Fruit fly (Drosophila melanogaster) S2 (cell line): ENCODE results near the gene PolZ2.

Experiments
- CG8478 ChIP-seq: fragments of >200 bp; optimal IDR thresholded peaks from 2 replicates; lab custom pipeline; 2018
- CTCF ChIP-seq, 2 experiments: fragments of >200 bp; optimal IDR thresholded peaks; 2 replicates each; lab custom pipeline; 2018

Gene PolZ2

DNA sequence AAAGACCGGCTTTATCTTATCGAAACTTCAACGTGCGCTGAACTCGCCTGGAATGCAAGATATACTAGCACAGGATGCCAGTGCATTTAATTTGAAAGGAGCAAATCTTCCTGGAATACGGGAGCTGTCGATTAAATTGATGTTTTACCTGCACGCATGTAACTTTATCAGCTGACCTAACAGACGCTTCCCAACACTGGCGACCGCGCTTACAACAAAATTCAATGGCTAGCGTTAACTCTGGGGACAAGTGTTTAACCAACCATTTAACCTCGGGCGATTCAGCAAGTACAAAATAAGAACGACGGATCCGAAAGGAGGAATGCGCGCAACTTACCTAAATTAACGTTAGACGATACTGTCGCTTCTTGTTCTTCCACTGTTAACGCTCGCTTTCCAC lies 23.1 kb downstream of the PolZ2 start:
- TF ChIP-seq CTCF (optimal IDR thresholded peaks at IDR 0.05; lab: Kevin White, UChicago) (peak in 1 of 2 experiments; percentile 42), CG8478 (lab: Kevin White, UChicago) (no peak)

- TF ChIP-seq CG8478 (lab: Kevin White, UChicago) (no peak), CTCF (optimal IDR thresholded peaks at IDR 0.05; lab: Kevin White, UChicago) (no peak)
Observed at dm6 chr3R:5612372-5613113, 23.9 kb downstream of the PolZ2 start, which contains the start of gene Rga. TSS of gene Rga (minus strand) at chr3R:5613112.

- TF ChIP-seq CTCF (optimal IDR thresholded peaks at IDR 0.05; lab: Kevin White, UChicago): no peak
- no peak for TF ChIP-seq CG8478 (lab: Kevin White, UChicago)
Observed at dm6 chr3R:5613114-5613443, 24.4 kb downstream of the PolZ2 start, which contains the start of gene Atu. TSS of gene Atu (plus strand) at chr3R:5613358.

dm6 chr3R:5615484-5615883 lies 26.8 kb downstream of the PolZ2 start:
- no peak for TF ChIP-seq CTCF (optimal IDR thresholded peaks at IDR 0.05; lab: Kevin White, UChicago)
- no peak for TF ChIP-seq CG8478 (lab: Kevin White, UChicago)

DNA sequence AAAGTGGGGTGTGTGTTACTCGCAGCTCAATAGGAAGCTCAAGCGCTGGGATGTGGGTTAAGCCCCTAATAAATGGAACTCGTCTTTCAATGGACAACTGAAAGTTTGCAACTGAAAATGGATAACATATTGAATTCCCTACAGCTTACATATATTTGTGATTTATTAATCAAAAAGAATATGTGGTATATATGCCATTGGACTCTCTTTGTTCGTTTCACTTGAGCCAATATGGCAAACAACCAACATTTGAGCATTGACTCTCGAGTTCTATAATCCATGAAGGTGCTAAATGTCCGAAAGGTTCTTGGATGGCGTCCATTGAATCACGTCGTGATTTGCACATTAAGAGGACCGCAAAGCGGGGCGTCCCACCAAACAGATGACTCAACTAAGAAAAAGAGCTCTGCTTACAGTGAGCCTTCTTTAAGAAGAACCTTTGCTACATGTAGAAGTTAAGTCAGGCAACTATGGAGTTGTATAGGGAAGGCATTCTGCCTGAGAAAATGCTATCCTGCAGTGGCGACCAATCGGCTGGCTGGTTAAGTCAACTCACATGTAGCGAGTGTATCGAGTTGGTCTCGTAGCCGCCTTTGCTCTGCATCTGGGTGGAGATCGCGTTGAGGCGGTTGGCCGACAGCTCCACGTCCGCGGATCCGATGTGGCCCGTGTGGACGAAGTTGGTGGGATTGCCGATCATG lies 29.4 kb downstream of the PolZ2 start:
- no peak for TF ChIP-seq CTCF (optimal IDR thresholded peaks at IDR 0.05; lab: Kevin White, UChicago)
- no peak for TF ChIP-seq CG8478 (lab: Kevin White, UChicago)

dm6 chr3R:5620387-5620956 lies 31.8 kb downstream of the PolZ2 start:
- TF ChIP-seq CTCF (optimal IDR thresholded peaks at IDR 0.05; lab: Kevin White, UChicago) (no peak), CG8478 (lab: Kevin White, UChicago) (no peak)

dm6 chr3R:5621714-5622405 lies 33.2 kb downstream of the PolZ2 start:
- TF ChIP-seq CG8478 (lab: Kevin White, UChicago) (no peak), CTCF (optimal IDR thresholded peaks at IDR 0.05; lab: Kevin White, UChicago) (no peak)

DNA sequence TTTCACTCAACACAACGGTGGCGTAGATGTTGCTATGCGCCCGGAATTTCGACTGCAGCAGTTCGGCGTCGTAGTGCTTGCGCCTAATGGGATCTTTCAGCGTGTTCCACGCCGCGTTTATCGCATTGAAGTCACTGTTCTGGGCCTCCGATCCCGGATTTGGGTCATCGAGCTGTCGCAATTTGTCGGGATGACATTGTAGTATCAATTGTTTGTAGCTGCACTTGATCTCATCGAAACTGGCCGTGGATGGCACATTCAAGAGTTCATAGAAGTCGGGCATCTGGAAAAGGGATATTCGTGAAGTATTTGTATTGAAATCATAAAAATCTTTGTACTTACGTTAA lies 33.7 kb downstream of the PolZ2 start:
- no peak for TF ChIP-seq CG8478 (lab: Kevin White, UChicago)
- no peak for TF ChIP-seq CTCF (optimal IDR thresholded peaks at IDR 0.05; lab: Kevin White, UChicago)

- no peak for TF ChIP-seq CG8478 (lab: Kevin White, UChicago)
- no peak for TF ChIP-seq CTCF (optimal IDR thresholded peaks at IDR 0.05; lab: Kevin White, UChicago)
Observed at dm6 chr3R:5622985-5623630, 34.4 kb downstream of the PolZ2 start.

dm6 chr3R:5624115-5624878 lies 35.6 kb downstream of the PolZ2 start, which contains the start of the genes Dph4, Spec2 and RpL13A:
TSS of gene Dph4 (minus strand) at chr3R:5624125.
TSS of gene Spec2 (minus strand) at chr3R:5624125.
TSS of gene RpL13A (plus strand) at chr3R:5624474.
- TF ChIP-seq CG8478 (lab: Kevin White, UChicago) (no peak), CTCF (optimal IDR thresholded peaks at IDR 0.05; lab: Kevin White, UChicago) (peak; percentile 47 to 55)

DNA sequence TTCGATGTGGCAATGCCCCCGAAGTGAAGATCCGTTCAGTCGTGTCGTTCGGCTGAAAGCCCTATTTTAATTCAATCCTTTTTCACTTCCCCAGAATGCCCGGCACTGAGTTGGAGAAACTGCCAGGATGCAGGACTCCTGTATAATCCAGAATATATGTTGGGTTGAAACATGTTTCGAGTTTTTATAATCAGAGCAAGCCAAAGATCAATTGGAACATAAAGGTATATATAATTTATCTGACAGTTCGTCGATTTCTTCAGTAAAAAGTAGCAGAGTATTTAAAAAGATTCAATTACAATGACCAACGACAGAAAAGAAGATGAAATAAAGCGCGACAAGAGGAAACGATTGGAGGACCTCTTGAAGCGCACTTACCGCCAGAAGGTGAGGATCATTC lies 38.9 kb downstream of the PolZ2 start, which contains the start of gene CG31551:
Gene CG31551, plus strand, starts transcription at position 301 of the 400 bp plus-strand sequence.
- TF ChIP-seq CTCF (optimal IDR thresholded peaks at IDR 0.05; lab: Kevin White, UChicago): no peak
- no peak for TF ChIP-seq CG8478 (lab: Kevin White, UChicago)

- TF ChIP-seq CTCF (optimal IDR thresholded peaks at IDR 0.05; lab: Kevin White, UChicago): no peak
- no peak for TF ChIP-seq CG8478 (lab: Kevin White, UChicago)
Observed at dm6 chr3R:5632182-5632581, 43.5 kb downstream of the PolZ2 start, which contains the start of gene CG31549. TSS of gene CG31549 (plus strand) at chr3R:5632192.

- TF ChIP-seq CTCF (optimal IDR thresholded peaks at IDR 0.05; lab: Kevin White, UChicago): no peak
Observed at dm6 chr3R:5633437-5633836, 44.8 kb downstream of the PolZ2 start, which contains the start of gene CG12171. TSS of gene CG12171 (plus strand) at chr3R:5633627.
